Worm (Caenorhabditis elegans): Measurements from ENCODE around the gene F01E11.20.

The F01E11.20 gene

ce11 chrX:6963842-6964241 lies 32.5 kb downstream of the F01E11.20 start:
- no peak for TF ChIP-seq unc-62 (GFP tag; optimal IDR thresholded peaks at IDR 0.05)

ce11 chrX:6962347-6962746 lies 34.0 kb downstream of the F01E11.20 start:
- TF ChIP-seq unc-62 (GFP tag; optimal IDR thresholded peaks at IDR 0.05): no peak

DNA sequence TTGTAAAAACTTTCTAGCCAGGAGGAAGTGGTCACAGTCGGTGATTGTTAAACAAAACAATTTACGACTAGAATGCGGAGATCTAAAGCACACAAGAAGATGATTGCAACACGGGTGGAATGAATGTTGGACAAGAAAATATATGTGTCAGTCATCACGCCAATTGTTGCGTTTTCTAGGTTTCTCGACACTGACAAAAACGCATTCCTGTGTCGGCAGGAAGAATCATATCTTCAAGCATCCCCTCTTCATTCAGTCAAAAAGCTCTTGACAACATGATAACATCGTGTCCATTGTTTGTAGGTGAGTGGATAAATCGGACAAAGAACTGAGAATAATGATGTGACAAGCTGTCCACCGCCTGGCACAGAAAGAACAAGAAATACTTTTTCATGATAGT lies 36.8 kb downstream of the F01E11.20 start:
- no peak for TF ChIP-seq unc-62 (GFP tag; optimal IDR thresholded peaks at IDR 0.05)

DNA sequence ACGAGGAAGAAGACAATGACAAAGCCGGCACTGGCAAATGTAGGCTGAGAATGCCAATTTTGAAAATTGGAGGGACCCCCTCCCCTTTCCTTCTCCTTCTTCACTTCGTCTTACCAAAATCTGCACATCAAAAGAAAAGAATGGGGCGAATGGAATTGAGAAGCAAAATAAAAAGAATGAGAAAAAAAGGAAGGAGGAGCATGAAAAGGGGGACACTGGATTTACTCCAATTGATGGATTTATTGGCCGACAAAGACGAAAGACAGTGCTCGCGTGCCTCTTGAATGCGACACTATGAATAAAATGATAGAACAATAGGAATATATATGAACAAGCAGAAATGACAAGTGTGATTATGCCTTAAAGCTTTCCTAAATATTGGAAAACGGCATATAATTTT lies 37.4 kb downstream of the F01E11.20 start:
- TF ChIP-seq unc-62 (GFP tag; optimal IDR thresholded peaks at IDR 0.05): no peak

ce11 chrX:6956299-6956698 lies 40.0 kb downstream of the F01E11.20 start, which contains the start of gene inx-1:
TSS of gene inx-1 (minus strand) at chrX:6956399.
- no peak for TF ChIP-seq unc-62 (GFP tag; optimal IDR thresholded peaks at IDR 0.05)

DNA sequence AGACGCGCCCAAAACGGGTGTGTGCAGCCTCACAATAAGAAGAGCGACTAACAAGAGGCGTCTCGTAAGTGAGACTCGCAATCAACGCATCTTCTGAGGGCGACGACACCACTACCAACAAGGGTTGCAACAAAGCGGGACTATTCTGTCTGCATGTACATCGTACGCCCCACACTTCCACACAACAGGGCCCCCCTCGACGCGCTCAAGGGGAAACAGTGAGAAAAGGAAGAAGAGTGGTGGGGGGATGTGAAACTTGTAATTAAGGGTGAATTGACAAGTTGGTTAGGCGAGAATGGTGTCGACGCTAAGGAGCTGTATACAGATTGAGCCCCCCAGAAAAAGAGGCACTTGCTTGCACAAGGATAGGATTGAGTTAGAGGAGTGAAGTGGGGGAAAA lies 43.0 kb downstream of the F01E11.20 start:
- TF ChIP-seq unc-62 (GFP tag; optimal IDR thresholded peaks at IDR 0.05): no peak

- TF ChIP-seq unc-62 (GFP tag; optimal IDR thresholded peaks at IDR 0.05): no peak
Measured at ce11 chrX:6946789-6947188, 49.6 kb downstream of the F01E11.20 start.

All from whole organism, dauer.